Worm (Caenorhabditis elegans) whole organism, late embryonic: ENCODE results near the gene bus-18.

Source experiments
- F13H6.1 ChIP-seq: sonication (generic microtip); optimal IDR thresholded peaks from 2 replicates; lab custom pipeline; 2016; ENCODE audit warnings: missing genetic modification characterization, missing compliant biosample characterization
- ahr-1 ChIP-seq: sonication (generic microtip); optimal IDR thresholded peaks from 2 replicates; lab custom pipeline; 2016; ENCODE audit warnings: missing genetic modification characterization, missing compliant biosample characterization
- ceh-18 ChIP-seq: sonication (generic microtip); optimal IDR thresholded peaks from 2 replicates; lab custom pipeline; 2016; ENCODE audit warnings: missing genetic modification characterization, missing compliant biosample characterization
- ceh-2 ChIP-seq: sonication (generic microtip); optimal IDR thresholded peaks from 2 replicates; lab custom pipeline; 2016; ENCODE audit warnings: missing genotype, missing genetic modification characterization, missing compliant biosample characterization
- fkh-6 ChIP-seq: sonication (generic microtip); optimal IDR thresholded peaks from 2 replicates; lab custom pipeline; 2016; ENCODE audit warnings: missing genetic modification characterization, missing compliant biosample characterization
- hlh-8 ChIP-seq: sonication (generic microtip); optimal IDR thresholded peaks from 2 replicates; lab custom pipeline; 2016; ENCODE audit warnings: missing genotype, missing genetic modification characterization, missing compliant biosample characterization
- nfya-1 ChIP-seq: sonication (generic microtip); optimal IDR thresholded peaks from 2 replicates; lab custom pipeline; 2017; ENCODE audit warnings: missing genetic modification characterization, mild to moderate bottlenecking, missing compliant biosample characterization, antibody characterized with exemption, moderate library complexity
- pha-4 ChIP-seq: fragments of 150-350 bp; optimal IDR thresholded peaks from 2 replicates; lab custom pipeline; 2018; ENCODE audit warnings: missing biosample characterization, missing genetic modification reagents, missing genetic modification characterization
- syd-9 ChIP-seq: sonication (generic microtip); optimal IDR thresholded peaks from 2 replicates; lab custom pipeline; 2016; ENCODE audit warnings: mild to moderate bottlenecking, missing genetic modification characterization, moderate library complexity, missing compliant biosample characterization
- tbx-2 ChIP-seq: sonication (generic microtip); optimal IDR thresholded peaks from 2 replicates; lab custom pipeline; 2016; ENCODE audit warnings: missing genetic modification characterization, missing compliant biosample characterization

DNA sequence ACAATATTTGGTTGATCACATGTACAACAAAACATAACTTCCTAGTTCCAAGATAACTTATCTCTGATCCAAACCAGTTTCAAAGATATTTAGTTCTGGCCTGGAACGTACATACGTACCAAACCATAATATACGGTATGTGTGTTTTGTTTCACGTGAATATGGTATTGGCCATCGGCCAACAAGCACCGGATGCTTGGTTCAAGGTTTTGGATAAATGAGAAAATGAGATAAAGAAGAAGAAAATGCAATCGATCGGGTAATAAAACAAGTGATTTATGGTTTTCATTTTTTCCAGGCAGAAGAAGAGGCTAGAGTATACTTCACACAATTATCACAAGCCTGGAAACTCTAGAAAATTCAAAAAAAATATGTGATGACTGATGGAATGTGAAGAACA lies 21.8 kb downstream of the bus-18 start:
- TF ChIP-seq ceh-18 (tag; lab: Kevin White, UChicago) (no peak), ceh-2 (tag; lab: Kevin White, UChicago) (no peak), hlh-8 (no peak), syd-9 (tag; lab: Kevin White, UChicago) (no peak), F13H6.1 (no peak), ahr-1 (tag; lab: Kevin White, UChicago) (no peak), pha-4 (tag; lab: Kevin White, UChicago) (no peak), tbx-2 (tag; lab: Kevin White, UChicago) (no peak), nfya-1 (tag; lab: Kevin White, UChicago) (no peak), fkh-6 (no peak)
